Worm (Caenorhabditis elegans): ENCODE results near the gene lgc-37.
A peak's percentile ranks its signal among the peaks of the same experiment; 100 is the strongest.

The lgc-37 gene

DNA sequence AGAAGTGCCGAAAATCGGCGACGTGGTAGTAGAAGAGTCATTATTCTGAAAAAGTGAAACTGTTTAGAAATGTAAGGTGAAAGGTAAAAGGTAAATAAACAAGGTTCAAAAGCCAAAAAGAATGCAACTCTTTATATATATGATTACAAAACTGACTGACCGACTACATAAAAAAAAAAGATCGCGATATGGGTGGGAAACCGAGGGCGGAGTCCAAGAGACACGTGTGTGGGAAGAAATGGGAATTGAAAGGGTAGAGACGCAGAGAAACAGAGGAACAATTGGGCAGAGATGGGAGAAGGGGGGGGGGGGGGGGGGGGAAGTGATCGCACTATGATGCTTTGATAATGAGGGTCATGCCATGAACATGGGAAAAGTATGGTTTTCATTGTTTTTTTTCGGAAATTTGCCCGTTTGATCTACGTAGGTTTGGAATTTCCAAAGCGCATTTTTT, 54.0 kb downstream of the lgc-37 start, which contains the start of gene Y37D8A.4 (continued):
- TF ChIP-seq madf-9 (GFP tag; conservative IDR thresholded peaks at IDR 0.05) (no peak), Y5F2A.4 (GFP tag; optimal IDR thresholded peaks at IDR 0.05) (no peak), F26F4.8 (GFP tag; conservative IDR thresholded peaks at IDR 0.05) (no peak), lsy-2 (tag; optimal IDR thresholded peaks at IDR 0.05) (peak in 1 of 2 experiments; percentile 32), Y105C5A.15 (GFP tag; IDR thresholded peaks at IDR 0.05) (no peak), nhr-111 (GFP tag; optimal IDR thresholded peaks at IDR 0.05) (no peak), zfp-3 (GFP tag; conservative IDR thresholded peaks at IDR 0.05) (no peak), ceh-44 (GFP tag; IDR thresholded peaks at IDR 0.05) (no peak), nhr-76 (tag; optimal IDR thresholded peaks at IDR 0.05) (no peak)

- TF ChIP-seq Y5F2A.4 (GFP tag; optimal IDR thresholded peaks at IDR 0.05) (no peak), lin-1 (GFP tag; IDR thresholded peaks at IDR 0.05) (no peak), mep-1 (tag; optimal IDR thresholded peaks at IDR 0.05) (no peak), spr-3 (GFP tag; optimal IDR thresholded peaks at IDR 0.05) (no peak), F37D6.2 (tag; optimal IDR thresholded peaks at IDR 0.05) (no peak), snpc-1.2 (GFP tag; IDR thresholded peaks at IDR 0.05) (no peak), nhr-42 (GFP tag; IDR thresholded peaks at IDR 0.05) (no peak), mdt-29 (GFP tag; IDR thresholded peaks at IDR 0.05) (no peak), nhr-237 (tag; optimal IDR thresholded peaks at IDR 0.05) (no peak)
Measured at ce11 chrIII:12840204-12840603, 55.2 kb downstream of the lgc-37 start.

DNA sequence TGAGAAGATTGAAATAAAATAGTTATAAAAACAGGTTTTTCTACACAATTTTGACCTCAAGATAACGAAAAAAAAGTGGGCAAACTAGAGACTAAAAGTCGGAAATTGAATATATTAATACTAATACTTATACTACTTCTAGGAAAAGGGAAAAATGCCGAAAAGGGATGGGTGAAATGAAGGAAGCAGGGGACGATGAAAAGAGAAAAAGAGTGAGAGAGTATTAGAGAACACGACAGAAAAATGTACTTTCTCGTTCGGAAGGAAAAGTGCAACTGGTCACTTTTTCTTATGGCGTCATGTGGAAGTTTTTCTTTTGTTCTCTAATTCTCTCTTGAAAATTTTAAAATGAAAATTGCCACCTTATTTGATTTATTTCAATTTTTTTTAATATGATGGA, 56.4 kb downstream of the lgc-37 start:
- TF ChIP-seq T20F7.1 (GFP tag; optimal IDR thresholded peaks at IDR 0.05) = peak; percentile 27
- TF ChIP-seq ces-1 (GFP tag; optimal IDR thresholded peaks at IDR 0.05) = peak; percentile 72
- peak; percentile 72 for TF ChIP-seq mep-1 (tag; optimal IDR thresholded peaks at IDR 0.05)
- peak; percentile 48 for TF ChIP-seq daf-12 (tag; optimal IDR thresholded peaks at IDR 0.05)
- peak; percentile 49 for TF ChIP-seq rbr-2 (tag; optimal IDR thresholded peaks at IDR 0.05)
- peak; percentile 71 for TF ChIP-seq dve-1 (tag; optimal IDR thresholded peaks at IDR 0.05; ENCODE audit: insufficient read depth)
- TF ChIP-seq nhr-237 (tag; optimal IDR thresholded peaks at IDR 0.05) = no peak
- peak; percentile 80 for TF ChIP-seq nhr-28 (tag; optimal IDR thresholded peaks at IDR 0.05)
- peak; percentile 83 for TF ChIP-seq nhr-48 (tag; optimal IDR thresholded peaks at IDR 0.05)
- TF ChIP-seq lim-7 (GFP tag; IDR thresholded peaks at IDR 0.05) = no peak
- no peak for TF ChIP-seq zfp-3 (GFP tag; conservative IDR thresholded peaks at IDR 0.05)
- TF ChIP-seq dpl-1 (GFP tag; optimal IDR thresholded peaks at IDR 0.05) = peak; percentile 24
- TF ChIP-seq tra-1 (GFP tag; IDR thresholded peaks at IDR 0.05) = 0 out of 2 replicates have a peak, but pooled peaks have one; percentile 9
- peak; percentile 60 for TF ChIP-seq fkh-10 (GFP tag; optimal IDR thresholded peaks at IDR 0.05)
- no peak for TF ChIP-seq T26A8.4 (GFP tag; IDR thresholded peaks at IDR 0.05)
- no peak for TF ChIP-seq Y48G9A.11 (GFP tag; IDR thresholded peaks at IDR 0.05)
- TF ChIP-seq nhr-77 (tag; optimal IDR thresholded peaks at IDR 0.05) = peak; percentile 63
- TF ChIP-seq hlh-11 (tag; optimal IDR thresholded peaks at IDR 0.05) = peak; percentile 87
- no peak for TF ChIP-seq cey-2 (tag; optimal IDR thresholded peaks at IDR 0.05; ENCODE audit: borderline replicate concordance, insufficient read depth)
- TF ChIP-seq mxl-3 (GFP tag; optimal IDR thresholded peaks at IDR 0.05) = peak; percentile 36
- TF ChIP-seq F37D6.2 (tag; optimal IDR thresholded peaks at IDR 0.05) = no peak
- TF ChIP-seq lsy-2 (tag; optimal IDR thresholded peaks at IDR 0.05) = peak; percentile 40 to 82
- TF ChIP-seq mdl-1 (tag; optimal IDR thresholded peaks at IDR 0.05) = peak; percentile 11 to 94
- no peak for TF ChIP-seq lin-1 (GFP tag; IDR thresholded peaks at IDR 0.05)
- TF ChIP-seq dmd-6 (GFP tag; IDR thresholded peaks at IDR 0.05) = peak; percentile 83
- TF ChIP-seq nhr-102 (tag; optimal IDR thresholded peaks at IDR 0.05) = peak; percentile 30
- TF ChIP-seq tag-97 (GFP tag; IDR thresholded peaks at IDR 0.05) = no peak
- peak; percentile 67; the same call in 1 of the 2 replicates for TF ChIP-seq ctbp-1 (GFP tag; IDR thresholded peaks at IDR 0.05)
- peak; percentile 90 for TF ChIP-seq hlh-30 (tag; optimal IDR thresholded peaks at IDR 0.05; ENCODE audit: insufficient read depth)
- TF ChIP-seq daf-16 (GFP tag; optimal IDR thresholded peaks at IDR 0.05) = no peak
- peak; percentile 48 for TF ChIP-seq daf-16 (tag; optimal IDR thresholded peaks at IDR 0.05)
- TF ChIP-seq nhr-25 (tag; optimal IDR thresholded peaks at IDR 0.05; ENCODE audit: borderline replicate concordance, insufficient read depth) = peak; percentile 78
- no peak for TF ChIP-seq nhr-76 (tag; optimal IDR thresholded peaks at IDR 0.05)
- peak; percentile 54 for TF ChIP-seq nhr-11 (tag; optimal IDR thresholded peaks at IDR 0.05)
- peak in 1 of 2 experiments; percentile 42 for TF ChIP-seq hif-1 (tag; optimal IDR thresholded peaks at IDR 0.05)
- no peak for TF ChIP-seq R02D3.7 (tag; optimal IDR thresholded peaks at IDR 0.05)

All from whole organism, L4 larva.